Fruit fly (Drosophila melanogaster) whole organism, embryonic: ENCODE data around the gene CG3078.

ENCODE experiments used
- Bdp1 ChIP-seq: fragments of 200-800 bp; sonication (Bioruptor generic); optimal IDR thresholded peaks from 3 replicates; lab custom pipeline; 2016; ENCODE audit warnings: missing biosample characterization, missing genetic modification characterization
- BtbVII ChIP-seq: fragments of 200-800 bp; sonication (Bioruptor generic); optimal IDR thresholded peaks from 3 replicates; lab custom pipeline; 2017; ENCODE audit warnings: missing biosample characterization, mild to moderate bottlenecking, missing genetic modification characterization
- CG11560 ChIP-seq: fragments of 200-800 bp; sonication (Bioruptor generic); IDR thresholded peaks from 3 replicates; pipeline ENCODE4 v1.3.6; 2022; ENCODE audit warnings: missing biosample characterization, missing genetic modification characterization
- CG12155 ChIP-seq: fragments of 200-800 bp; sonication (Bioruptor generic); optimal IDR thresholded peaks from 3 replicates; lab custom pipeline; 2016; ENCODE audit warnings: missing biosample characterization, missing genetic modification characterization
- CG12769 ChIP-seq: fragments of 200-800 bp; sonication (Bioruptor generic); optimal IDR thresholded peaks from 2 replicates; lab custom pipeline; 2019; ENCODE audit warnings: missing biosample characterization, mild to moderate bottlenecking, missing genetic modification characterization, moderate library complexity
- CG13624 ChIP-seq: fragments of 200-800 bp; sonication (Bioruptor generic); optimal IDR thresholded peaks from 2 replicates; lab custom pipeline; 2016; ENCODE audit warnings: missing biosample characterization, missing genetic modification characterization
- CG14441 ChIP-seq: fragments of 200-800 bp; sonication (Bioruptor generic); IDR thresholded peaks from 2 replicates; pipeline ENCODE4 v1.3.6; 2022; ENCODE audit warnings: missing biosample characterization, missing genetic modification characterization
- CG15601 ChIP-seq: fragments of 200-800 bp; sonication (Bioruptor generic); optimal IDR thresholded peaks from 3 replicates; lab custom pipeline; 2019; ENCODE audit warnings: missing biosample characterization, mild to moderate bottlenecking, missing genetic modification characterization, moderate library complexity
- CG17612 ChIP-seq: fragments of 200-800 bp; sonication (Bioruptor generic); IDR thresholded peaks from 2 replicates; pipeline ENCODE4 v1.3.6; 2022; ENCODE audit warnings: missing biosample characterization, missing genetic modification characterization
- CG18619 ChIP-seq: fragments of 200-800 bp; sonication (Bioruptor generic); optimal IDR thresholded peaks from 3 replicates; lab custom pipeline; 2017; ENCODE audit warnings: missing biosample characterization, mild to moderate bottlenecking, missing genetic modification characterization
- CG2199 ChIP-seq: fragments of 200-800 bp; sonication (Bioruptor generic); IDR thresholded peaks from 3 replicates; pipeline ENCODE4 v1.3.6; 2022; ENCODE audit warnings: missing biosample characterization, missing genetic modification characterization
- CG3281 ChIP-seq: fragments of 200-800 bp; sonication (Bioruptor generic); optimal IDR thresholded peaks from 3 replicates; lab custom pipeline; 2017; ENCODE audit warnings: missing biosample characterization, mild to moderate bottlenecking, missing genetic modification characterization
- CG3838 ChIP-seq: fragments of 200-800 bp; sonication (Bioruptor generic); optimal IDR thresholded peaks from 3 replicates; lab custom pipeline; 2016; ENCODE audit warnings: missing biosample characterization, missing genetic modification characterization
- CG4328 ChIP-seq: fragments of 200-800 bp; sonication (Bioruptor generic); optimal IDR thresholded peaks from 3 replicates; lab custom pipeline; 2017; ENCODE audit warnings: missing biosample characterization, missing genetic modification reagents, missing genetic modification characterization
- CG4424 ChIP-seq: fragments of 200-800 bp; sonication (Bioruptor generic); optimal IDR thresholded peaks from 3 replicates; lab custom pipeline; 2016; ENCODE audit warnings: missing biosample characterization, missing genetic modification characterization
- CG5953 ChIP-seq: fragments of 200-800 bp; sonication (Bioruptor generic); IDR thresholded peaks from 2 replicates; pipeline ENCODE4 v1.3.6; 2022; ENCODE audit warnings: missing biosample characterization, missing genetic modification characterization
- CG6272 ChIP-seq: fragments of 200-800 bp; sonication (Bioruptor generic); IDR thresholded peaks from 2 replicates; pipeline ENCODE4 v1.3.6; 2022; ENCODE audit warnings: missing biosample characterization, missing genetic modification characterization
- CG7786 ChIP-seq: fragments of 200-800 bp; sonication (Bioruptor generic); optimal IDR thresholded peaks from 2 replicates; lab custom pipeline; 2016; ENCODE audit warnings: missing biosample characterization, missing genetic modification characterization
- CG9932 ChIP-seq: fragments of 200-800 bp; sonication (Bioruptor generic); IDR thresholded peaks from 2 replicates; pipeline ENCODE4 v1.3.6; 2022; ENCODE audit warnings: missing biosample characterization, missing genetic modification characterization
- D19A ChIP-seq: fragments of 200-800 bp; optimal IDR thresholded peaks from 3 replicates; lab custom pipeline; 2019; ENCODE audit warnings: missing biosample characterization, mild to moderate bottlenecking, missing genetic modification characterization, moderate library complexity
- Dek ChIP-seq: fragments of 200-800 bp; sonication (Bioruptor generic); optimal IDR thresholded peaks from 3 replicates; lab custom pipeline; 2019; ENCODE audit warnings: missing biosample characterization, mild to moderate bottlenecking, missing genetic modification characterization, moderate library complexity
- Drgx ChIP-seq: fragments of 200-800 bp; sonication (Bioruptor generic); IDR thresholded peaks from 2 replicates; pipeline ENCODE4 v1.3.6; 2022; ENCODE audit warnings: missing biosample characterization, missing genetic modification characterization
- Eip74EF ChIP-seq, 2 experiments: fragments of 200-800 bp in 1 of 2; fragments of >200 bp in 1 of 2; sonication (Bioruptor generic) in 1 of 2; optimal IDR thresholded peaks; 2 replicates each; lab custom pipeline; 2017 to 2019; ENCODE audit warnings: missing biosample characterization in 2 of 2, missing genetic modification characterization in 2 of 2, mild to moderate bottlenecking in 1 of 2, moderate library complexity in 1 of 2
- HLH54F ChIP-seq: fragments of 200-800 bp; sonication (Bioruptor generic); optimal IDR thresholded peaks from 3 replicates; lab custom pipeline; 2016; ENCODE audit warnings: missing biosample characterization, missing genetic modification characterization
- Hmx ChIP-seq: fragments of 200-800 bp; sonication (Bioruptor generic); optimal IDR thresholded peaks from 2 replicates; lab custom pipeline; 2016; ENCODE audit warnings: missing biosample characterization, missing genetic modification characterization
- Lim3 ChIP-seq: fragments of 200-800 bp; sonication (Bioruptor generic); IDR thresholded peaks from 2 replicates; pipeline ENCODE4 v1.3.6; 2022; ENCODE audit warnings: missing biosample characterization, missing genetic modification characterization
- Lpt ChIP-seq: fragments of >200 bp; optimal IDR thresholded peaks from 2 replicates; lab custom pipeline; 2018; ENCODE audit warnings: missing biosample characterization, missing genetic modification characterization
- MBD-R2 ChIP-seq: fragments of 200-800 bp; sonication (Bioruptor generic); IDR thresholded peaks from 2 replicates; pipeline ENCODE4 v1.3.6; 2022; ENCODE audit warnings: missing biosample characterization, missing genetic modification characterization
- NC2α ChIP-seq: fragments of 200-800 bp; sonication (Bioruptor generic); optimal IDR thresholded peaks from 2 replicates; lab custom pipeline; 2016; ENCODE audit warnings: missing biosample characterization, missing genetic modification characterization
- Nf-YC ChIP-seq: fragments of 200-800 bp; optimal IDR thresholded peaks from 3 replicates; lab custom pipeline; 2019; ENCODE audit warnings: missing biosample characterization, mild to moderate bottlenecking, missing genetic modification characterization, moderate library complexity
- Scr ChIP-seq: fragments of 200-800 bp; sonication (Bioruptor generic); IDR thresholded peaks from 2 replicates; pipeline ENCODE4 v1.3.6; 2022; ENCODE audit warnings: missing biosample characterization, missing genetic modification characterization; ENCODE audit not compliant: partially characterized antibody
- ab ChIP-seq: fragments of 200-800 bp; sonication (Bioruptor generic); optimal IDR thresholded peaks from 2 replicates; lab custom pipeline; 2016; ENCODE audit warnings: missing biosample characterization, missing genetic modification characterization
- chif ChIP-seq, 2 experiments: fragments of 200-800 bp; sonication (Bioruptor generic); optimal IDR thresholded peaks; 3 replicates each; lab custom pipeline; 2016; ENCODE audit warnings: missing biosample characterization in 2 of 2, missing genetic modification characterization in 2 of 2
- chinmo ChIP-seq: fragments of 200-800 bp; sonication (Bioruptor generic); IDR thresholded peaks from 4 replicates; pipeline ENCODE4 v1.3.6; 2022; ENCODE audit warnings: missing biosample characterization, missing genetic modification characterization; ENCODE audit not compliant: partially characterized antibody
- dan ChIP-seq: fragments of 200-800 bp; sonication (Bioruptor generic); IDR thresholded peaks from 2 replicates; pipeline ENCODE4 v1.3.6; 2022; ENCODE audit warnings: missing biosample characterization, missing genetic modification characterization
- disco-r ChIP-seq: fragments of 200-800 bp; sonication (Bioruptor generic); optimal IDR thresholded peaks from 2 replicates; lab custom pipeline; 2016; ENCODE audit warnings: missing biosample characterization, missing genetic modification characterization
- en ChIP-seq: fragments of 200-800 bp; sonication (Bioruptor generic); optimal IDR thresholded peaks from 2 replicates; lab custom pipeline; 2016; ENCODE audit warnings: missing biosample characterization, missing genetic modification characterization
- gfzf ChIP-seq: fragments of 200-800 bp; sonication (Bioruptor generic); optimal IDR thresholded peaks from 2 replicates; lab custom pipeline; 2016; ENCODE audit warnings: missing biosample characterization, mild to moderate bottlenecking, missing genetic modification characterization, moderate library complexity
- gro ChIP-seq: fragments of 200-800 bp; sonication (Bioruptor generic); optimal IDR thresholded peaks from 2 replicates; lab custom pipeline; 2016; ENCODE audit warnings: missing biosample characterization, missing genetic modification characterization
- ham ChIP-seq: fragments of 200-800 bp; sonication (Bioruptor generic); IDR thresholded peaks from 2 replicates; pipeline ENCODE4 v1.3.6; 2022; ENCODE audit warnings: missing biosample characterization, missing genetic modification characterization
- jigr1 ChIP-seq: fragments of 200-800 bp; sonication (Bioruptor generic); IDR thresholded peaks from 3 replicates; pipeline ENCODE4 v1.3.6; 2022; ENCODE audit warnings: missing biosample characterization, missing genetic modification characterization
- kah ChIP-seq: fragments of 200-800 bp; sonication (Bioruptor generic); optimal IDR thresholded peaks from 2 replicates; lab custom pipeline; 2018; ENCODE audit warnings: missing biosample characterization, mild to moderate bottlenecking, missing genetic modification characterization
- nmo ChIP-seq: fragments of 200-800 bp; sonication (Bioruptor generic); optimal IDR thresholded peaks from 2 replicates; lab custom pipeline; 2018; ENCODE audit warnings: missing biosample characterization, mild to moderate bottlenecking, missing genetic modification characterization, moderate library complexity
- nom ChIP-seq: fragments of 200-800 bp; sonication (Bioruptor generic); optimal IDR thresholded peaks from 2 replicates; lab custom pipeline; 2017; ENCODE audit warnings: missing biosample characterization, missing genetic modification characterization, mild to moderate bottlenecking, moderate library complexity, missing genetic modification reagents
- pan ChIP-seq, 4 experiments: fragments of >200 bp in 3 of 4; fragments of 200-800 bp in 1 of 4; sonication (Bioruptor generic) in 1 of 4; optimal IDR thresholded peaks in 3 of 4; IDR thresholded peaks in 1 of 4; 2 replicates each; pipeline versions ENCODE4 v1.3.6 to Lab custom; 2017 to 2022; ENCODE audit warnings: missing biosample characterization in 2 of 4, missing genetic modification characterization in 2 of 4, mixed read lengths in 1 of 4
- pho ChIP-seq: fragments of 200-800 bp; sonication (Bioruptor generic); optimal IDR thresholded peaks from 2 replicates; lab custom pipeline; 2016; ENCODE audit warnings: missing biosample characterization, missing genetic modification characterization
- ranshi ChIP-seq: fragments of 200-800 bp; sonication (Bioruptor generic); IDR thresholded peaks from 2 replicates; pipeline ENCODE4 v1.3.6; 2022; ENCODE audit warnings: missing biosample characterization, missing genetic modification characterization
- salm ChIP-seq: fragments of 200-800 bp; sonication (Bioruptor generic); optimal IDR thresholded peaks from 2 replicates; lab custom pipeline; 2018; ENCODE audit warnings: missing biosample characterization, mild to moderate bottlenecking, missing genetic modification characterization
- sima ChIP-seq: fragments of 200-800 bp; sonication (Bioruptor generic); optimal IDR thresholded peaks from 2 replicates; lab custom pipeline; 2016; ENCODE audit warnings: missing biosample characterization, missing genetic modification characterization
- twi ChIP-seq: fragments of 200-800 bp; optimal IDR thresholded peaks from 2 replicates; lab custom pipeline; 2019; ENCODE audit warnings: missing biosample characterization, mild to moderate bottlenecking, missing genetic modification characterization, moderate library complexity
- zfh2 ChIP-seq: fragments of 200-800 bp; sonication (Bioruptor generic); optimal IDR thresholded peaks from 2 replicates; lab custom pipeline; 2016; ENCODE audit warnings: missing biosample characterization, missing genetic modification characterization

Gene CG3078

DNA sequence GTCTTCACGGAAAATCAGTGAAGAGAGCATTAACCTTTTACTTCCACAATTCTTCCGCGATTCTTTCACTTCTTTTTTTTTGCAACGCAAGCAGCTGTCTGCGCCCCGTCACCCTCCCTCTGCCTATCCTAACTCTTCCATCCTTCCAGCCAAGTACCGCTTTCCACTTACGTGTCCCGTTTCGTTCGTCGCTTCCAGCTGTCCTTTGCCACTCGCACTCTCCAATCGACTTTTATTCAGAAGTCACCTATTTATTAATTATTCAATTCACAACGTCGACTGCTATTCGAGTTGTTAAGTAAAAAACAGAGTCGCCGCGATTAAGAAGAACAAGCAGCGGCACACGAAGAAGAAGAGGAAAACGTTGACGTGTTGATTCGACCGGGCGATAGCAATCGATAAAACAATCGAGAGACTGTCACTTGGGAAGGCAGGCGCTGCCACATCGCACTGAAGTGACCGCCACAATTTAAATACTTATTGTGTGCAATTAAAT is 15.1 kb upstream of the CG3078 start, which contains the start of gene Grp170 (continued):
- TF ChIP-seq nom (GFP tag; lab: Kevin White, UChicago), result peak; percentile 51
- no peak for TF ChIP-seq Lpt (GFP tag; lab: Kevin White, UChicago)
- TF ChIP-seq pan (optimal IDR thresholded peaks at IDR 0.05; lab: Kevin White, UChicago), result no peak
- TF ChIP-seq pan (GFP tag; optimal IDR thresholded peaks at IDR 0.05 in 1 of 2, IDR thresholded peaks at IDR 0.05 in 1 of 2), result no peak
- no peak for TF ChIP-seq CG5953 (GFP tag; lab: Robert Waterston, UW)
- no peak for TF ChIP-seq Drgx (GFP tag; lab: Robert Waterston, UW)
- no peak for TF ChIP-seq CG3838 (GFP tag; lab: Kevin White, UChicago)
- no peak for TF ChIP-seq ranshi (GFP tag; lab: Robert Waterston, UW)
- no peak for TF ChIP-seq pho (GFP tag; lab: Kevin White, UChicago)
- no peak for TF ChIP-seq CG3281 (GFP tag; lab: Kevin White, UChicago)
- TF ChIP-seq CG2199, result no peak
- TF ChIP-seq D19A (tag; lab: Kevin White, UChicago), result no peak
- no peak for TF ChIP-seq BtbVII (GFP tag; lab: Kevin White, UChicago)
- TF ChIP-seq CG7786, result no peak
- TF ChIP-seq jigr1 (GFP tag; lab: Robert Waterston, UW), result no peak
- TF ChIP-seq Scr (GFP tag; lab: Robert Waterston, UW), result peak; percentile 86
- no peak for TF ChIP-seq zfh2 (GFP tag; lab: Kevin White, UChicago)
- TF ChIP-seq Lim3, result no peak
- TF ChIP-seq gfzf (GFP tag; lab: Kevin White, UChicago), result peak; percentile 25
- no peak for TF ChIP-seq NC2α (GFP tag; lab: Kevin White, UChicago)
- TF ChIP-seq ham (GFP tag; lab: Robert Waterston, UW), result no peak
- no peak for TF ChIP-seq CG4328 (GFP tag; lab: Kevin White, UChicago)
- peak; percentile 18; the same call in 1 of the 2 replicates for TF ChIP-seq CG9932 (GFP tag; lab: Robert Waterston, UW)
- TF ChIP-seq chinmo (GFP tag; lab: Robert Waterston, UW), result peak; percentile 90; the same call in 3 of the 4 replicates
- no peak for TF ChIP-seq sima
- TF ChIP-seq twi (tag; lab: Kevin White, UChicago), result no peak
- TF ChIP-seq kah (GFP tag; lab: Kevin White, UChicago), result no peak
- TF ChIP-seq nmo (GFP tag; lab: Kevin White, UChicago), result peak; percentile 34
- no peak for TF ChIP-seq CG14441
- TF ChIP-seq CG4424 (GFP tag; lab: Kevin White, UChicago), result no peak
- no peak for TF ChIP-seq Bdp1
- no peak for TF ChIP-seq ab (GFP tag; lab: Kevin White, UChicago)
- no peak for TF ChIP-seq CG17612 (GFP tag; lab: Robert Waterston, UW)
- no peak for TF ChIP-seq HLH54F (GFP tag; lab: Kevin White, UChicago)
- TF ChIP-seq CG12155 (GFP tag; lab: Kevin White, UChicago), result no peak
- TF ChIP-seq dan (GFP tag; lab: Robert Waterston, UW), result no peak
- peak; percentile 6 for TF ChIP-seq CG13624 (GFP tag; lab: Kevin White, UChicago)
- TF ChIP-seq disco-r (GFP tag; lab: Kevin White, UChicago), result no peak
- no peak for TF ChIP-seq gro (GFP tag; lab: Kevin White, UChicago)
- no peak for TF ChIP-seq salm (tag; lab: Kevin White, UChicago)
- TF ChIP-seq CG12769, result no peak
- no peak for TF ChIP-seq Hmx
- no peak for TF ChIP-seq CG15601
- TF ChIP-seq CG11560 (tag; lab: Robert Waterston, UW), result no peak
- no peak for TF ChIP-seq Dek (tag; lab: Kevin White, UChicago)
- no peak for TF ChIP-seq en (GFP tag; lab: Kevin White, UChicago)
- TF ChIP-seq Nf-YC (tag; lab: Kevin White, UChicago), result peak; percentile 17
- no peak for TF ChIP-seq CG18619 (GFP tag; lab: Kevin White, UChicago)
- TF ChIP-seq chif (GFP tag; optimal IDR thresholded peaks at IDR 0.05; lab: Kevin White, UChicago), result no peak
- TF ChIP-seq MBD-R2 (GFP tag; lab: Robert Waterston, UW), result peak; percentile 56; the same call in 1 of the 2 replicates
- TF ChIP-seq CG6272 (GFP tag; lab: Robert Waterston, UW), result no peak
- no peak for TF ChIP-seq Eip74EF (GFP tag; optimal IDR thresholded peaks at IDR 0.05; lab: Kevin White, UChicago)
